Fruit fly (Drosophila melanogaster): ENCODE measurements around the gene CG9837.

DNA sequence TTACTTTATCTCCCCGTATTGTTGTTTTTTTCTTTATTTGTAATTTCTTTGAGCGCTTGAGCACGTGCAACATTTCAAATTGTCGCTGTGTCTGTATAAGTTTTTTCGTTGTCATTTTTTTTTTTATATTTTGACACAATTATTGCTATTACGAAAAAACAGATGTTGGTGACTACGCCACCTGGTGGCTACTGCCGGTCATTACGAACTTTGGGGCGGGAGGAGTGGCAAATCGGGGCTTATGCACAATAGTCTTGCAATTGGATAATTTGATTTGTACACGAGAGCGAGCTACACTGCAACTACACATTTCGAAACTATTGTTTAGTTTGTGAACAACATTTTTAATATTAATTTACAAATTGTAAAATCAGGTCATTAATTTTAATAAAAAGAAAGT is 45.9 kb upstream of the CG9837 start:
- no peak for TF ChIP-seq Abd-B (GFP tag; optimal IDR thresholded peaks at IDR 0.05)
- no peak for TF ChIP-seq Mio (GFP tag; optimal IDR thresholded peaks at IDR 0.05)
- no peak for TF ChIP-seq h (GFP tag; optimal IDR thresholded peaks at IDR 0.05)
- no peak for TF ChIP-seq dmrt93B (GFP tag; optimal IDR thresholded peaks at IDR 0.05)
- no peak for TF ChIP-seq brk (GFP tag; optimal IDR thresholded peaks at IDR 0.05)
- TF ChIP-seq CrebA (GFP tag; optimal IDR thresholded peaks at IDR 0.05; ENCODE audit: borderline replicate concordance), result no peak
- TF ChIP-seq Jra (GFP tag; optimal IDR thresholded peaks at IDR 0.05), result no peak
- no peak for TF ChIP-seq psq (GFP tag; optimal IDR thresholded peaks at IDR 0.05)
- TF ChIP-seq sv (GFP tag; optimal IDR thresholded peaks at IDR 0.05), result no peak
- TF ChIP-seq foxo (GFP tag; optimal IDR thresholded peaks at IDR 0.05), result no peak
- TF ChIP-seq usp (GFP tag; optimal IDR thresholded peaks at IDR 0.05), result no peak
- TF ChIP-seq Hr83 (GFP tag; optimal IDR thresholded peaks at IDR 0.05; ENCODE audit: poor library complexity, severe bottlenecking), result no peak

All from whole organism, wandering third instar larva.